Worm (Caenorhabditis elegans) whole organism, L1 larva: ENCODE measurements around the gene C39B5.14.

Experiments used
- ama-1 ChIP-seq: fragments of 150-350 bp; optimal IDR thresholded peaks from 2 replicates; lab custom pipeline; 2014
- blmp-1 ChIP-seq: fragments of 150-350 bp; optimal IDR thresholded peaks from 2 replicates; lab custom pipeline; 2014; ENCODE audit warnings: missing biosample characterization, missing genetic modification characterization
- egl-13 ChIP-seq: sonication (generic microtip); optimal IDR thresholded peaks from 2 replicates; lab custom pipeline; 2016; ENCODE audit warnings: missing genotype, missing genetic modification reagents, missing genetic modification characterization, missing compliant biosample characterization
- fos-1 ChIP-seq: fragments of 150-350 bp; optimal IDR thresholded peaks from 2 replicates; lab custom pipeline; 2014; ENCODE audit warnings: missing biosample characterization, missing genetic modification characterization
- mdl-1 ChIP-seq, 2 experiments: fragments of 150-350 bp; optimal IDR thresholded peaks; 2 replicates each; lab custom pipeline; 2014 to 2017; ENCODE audit warnings: missing biosample characterization in 2 of 2, missing genetic modification characterization in 2 of 2, inconsistent platforms in 1 of 2
- nhr-76 ChIP-seq: sonication (generic microtip); optimal IDR thresholded peaks from 2 replicates; lab custom pipeline; 2017; ENCODE audit warnings: missing biosample characterization, missing genetic modification characterization
- nhr-77 ChIP-seq: fragments of 150-350 bp; optimal IDR thresholded peaks from 2 replicates; lab custom pipeline; 2014; ENCODE audit warnings: missing biosample characterization, missing genetic modification characterization
- skn-1 ChIP-seq: fragments of 150-350 bp; optimal IDR thresholded peaks from 2 replicates; lab custom pipeline; 2014; ENCODE audit warnings: missing biosample characterization, missing genetic modification characterization
- snpc-4 ChIP-seq: fragments of 150-350 bp; optimal IDR thresholded peaks from 2 replicates; lab custom pipeline; 2014; ENCODE audit warnings: missing biosample characterization, missing genetic modification characterization
- unc-62 ChIP-seq: fragments of 150-350 bp; optimal IDR thresholded peaks from 2 replicates; lab custom pipeline; 2014; ENCODE audit warnings: missing biosample characterization, missing genetic modification reagents, missing genetic modification characterization

ce11 chrIII:2240471-2240870 is 29.3 kb downstream of the C39B5.14 start, which contains the start of gene srz-56:
- TF ChIP-seq ama-1 (no peak), snpc-4 (tag; lab: Kevin White, UChicago) (no peak), egl-13 (tag; lab: Kevin White, UChicago) (no peak), unc-62 (GFP tag; lab: Kevin White, UChicago) (no peak), skn-1 (tag; lab: Kevin White, UChicago) (no peak), fos-1 (no peak), nhr-76 (tag; lab: Kevin White, UChicago) (no peak), mdl-1 (tag; optimal IDR thresholded peaks at IDR 0.05; lab: Kevin White, UChicago) (no peak), blmp-1 (tag; lab: Kevin White, UChicago) (no peak), nhr-77 (tag; lab: Kevin White, UChicago) (no peak)
